Fruit fly (Drosophila melanogaster): ENCODE data around the gene Rop.
A peak's percentile ranks its signal among the peaks of the same experiment; 100 is the strongest.

Rop gene

dm6 chr3L:4108072-4108843 lies 30.5 kb downstream of the Rop start, which contains the start of gene Ack (continued):
- TF ChIP-seq peb (GFP tag; IDR thresholded peaks at IDR 0.05), result no peak
- TF ChIP-seq CG15479 (GFP tag; optimal IDR thresholded peaks at IDR 0.05), result peak; percentile 91
- TF ChIP-seq CG8089 (GFP tag; optimal IDR thresholded peaks at IDR 0.05), result no peak
- peak; percentile 61 for TF ChIP-seq cwo (GFP tag; optimal IDR thresholded peaks at IDR 0.05)
- no peak for TF ChIP-seq CG15514 (GFP tag; optimal IDR thresholded peaks at IDR 0.05)
- peak; percentile 16 for TF ChIP-seq abd-A (tag; optimal IDR thresholded peaks at IDR 0.05)
- TF ChIP-seq esg (GFP tag; conservative IDR thresholded peaks at IDR 0.05), result no peak
- no peak for TF ChIP-seq eve (GFP tag; optimal IDR thresholded peaks at IDR 0.05)
- no peak for TF ChIP-seq CG6765 (GFP tag; optimal IDR thresholded peaks at IDR 0.05)
- TF ChIP-seq hbn (GFP tag; IDR thresholded peaks at IDR 0.05; ENCODE audit: partially characterized antibody), result peak; percentile 86
- TF ChIP-seq jing (GFP tag; optimal IDR thresholded peaks at IDR 0.05), result no peak
- TF ChIP-seq TFAM (GFP tag; optimal IDR thresholded peaks at IDR 0.05), result no peak
- TF ChIP-seq bab2 (GFP tag; optimal IDR thresholded peaks at IDR 0.05), result no peak
- no peak for TF ChIP-seq CG6175 (GFP tag; IDR thresholded peaks at IDR 0.05)
- no peak for TF ChIP-seq sim (GFP tag; IDR thresholded peaks at IDR 0.05)
- TF ChIP-seq CG13775 (GFP tag; optimal IDR thresholded peaks at IDR 0.05), result no peak
- TF ChIP-seq B-H2 (GFP tag; optimal IDR thresholded peaks at IDR 0.05), result no peak
- TF ChIP-seq pb (GFP tag; optimal IDR thresholded peaks at IDR 0.05), result no peak
- no peak for TF ChIP-seq p53 (GFP tag; optimal IDR thresholded peaks at IDR 0.05)
- no peak for TF ChIP-seq ems (GFP tag; optimal IDR thresholded peaks at IDR 0.05)
- no peak for TF ChIP-seq CG7271 (tag; optimal IDR thresholded peaks at IDR 0.05)
- peak; percentile 31 for TF ChIP-seq nom (GFP tag; optimal IDR thresholded peaks at IDR 0.05)
- TF ChIP-seq CG18764 (GFP tag; optimal IDR thresholded peaks at IDR 0.05), result no peak
- no peak for TF ChIP-seq CG43689 (GFP tag; IDR thresholded peaks at IDR 0.05)
- no peak for TF ChIP-seq lbe (GFP tag; optimal IDR thresholded peaks at IDR 0.05)
- TF ChIP-seq CG4328 (GFP tag; optimal IDR thresholded peaks at IDR 0.05), result no peak
- no peak for TF ChIP-seq tin (GFP tag; optimal IDR thresholded peaks at IDR 0.05)
- TF ChIP-seq CG16813 (GFP tag; IDR thresholded peaks at IDR 0.05; ENCODE audit: partially characterized antibody), result peak; percentile 82
- no peak for TF ChIP-seq CG7745 (tag; optimal IDR thresholded peaks at IDR 0.05)
- no peak for TF ChIP-seq Atf-2 (GFP tag; optimal IDR thresholded peaks at IDR 0.05)
- no peak for TF ChIP-seq Aef1 (GFP tag; IDR thresholded peaks at IDR 0.05)
- TF ChIP-seq Asciz (GFP tag; optimal IDR thresholded peaks at IDR 0.05), result no peak
- peak; percentile 58 for TF ChIP-seq Dp (GFP tag; optimal IDR thresholded peaks at IDR 0.05)
- TF ChIP-seq tap (tag; optimal IDR thresholded peaks at IDR 0.05), result no peak
- TF ChIP-seq CG2678 (tag; optimal IDR thresholded peaks at IDR 0.05), result no peak
- no peak for TF ChIP-seq CG13123 (GFP tag; optimal IDR thresholded peaks at IDR 0.05)
- no peak for TF ChIP-seq dimm (GFP tag; IDR thresholded peaks at IDR 0.05)
- no peak for TF ChIP-seq pros (GFP tag; optimal IDR thresholded peaks at IDR 0.05)
- TF ChIP-seq tup (GFP tag; optimal IDR thresholded peaks at IDR 0.05), result no peak
- TF ChIP-seq bbx (GFP tag; IDR thresholded peaks at IDR 0.05; ENCODE audit: partially characterized antibody), result peak; percentile 87
- no peak for TF ChIP-seq CG31224 (GFP tag; IDR thresholded peaks at IDR 0.05)
- no peak for TF ChIP-seq tx (GFP tag; optimal IDR thresholded peaks at IDR 0.05)
- no peak for TF ChIP-seq CG15269 (tag; optimal IDR thresholded peaks at IDR 0.05)
- no peak for TF ChIP-seq al (GFP tag; IDR thresholded peaks at IDR 0.05)
- TF ChIP-seq vnd (GFP tag; IDR thresholded peaks at IDR 0.05; ENCODE audit: partially characterized antibody), result peak; percentile 72
- TF ChIP-seq prd (optimal IDR thresholded peaks at IDR 0.05), result no peak
- TF ChIP-seq prd (GFP tag; IDR thresholded peaks at IDR 0.05), result no peak
- TF ChIP-seq yki (optimal IDR thresholded peaks at IDR 0.05), result no peak
- TF ChIP-seq gsb-n (tag; optimal IDR thresholded peaks at IDR 0.05), result no peak
- no peak for TF ChIP-seq CG10565 (GFP tag; optimal IDR thresholded peaks at IDR 0.05)
